Fruit fly (Drosophila melanogaster) whole organism, embryonic: ENCODE measurements around the gene CG10492.

Experiments used
- Antp ChIP-seq: fragments of 200-800 bp; sonication (Bioruptor generic); optimal IDR thresholded peaks from 3 replicates; lab custom pipeline; 2016; ENCODE audit warnings: missing biosample characterization, missing genetic modification characterization
- Atf3 ChIP-seq: fragments of 200-800 bp; sonication (Bioruptor generic); optimal IDR thresholded peaks from 3 replicates; lab custom pipeline; 2016; ENCODE audit warnings: missing biosample characterization, missing genetic modification characterization
- Bdp1 ChIP-seq: fragments of 200-800 bp; sonication (Bioruptor generic); optimal IDR thresholded peaks from 3 replicates; lab custom pipeline; 2016; ENCODE audit warnings: missing biosample characterization, missing genetic modification characterization
- C15 ChIP-seq: fragments of 200-800 bp; sonication (Bioruptor generic); IDR thresholded peaks from 3 replicates; pipeline ENCODE4 v1.3.6; 2022; ENCODE audit warnings: missing biosample characterization, missing genetic modification characterization
- CG1024 ChIP-seq: fragments of 200-800 bp; sonication (Bioruptor generic); IDR thresholded peaks from 2 replicates; pipeline ENCODE4 v1.3.6; 2022; ENCODE audit warnings: missing biosample characterization, missing genetic modification characterization
- CG12104 ChIP-seq: fragments of 200-800 bp; sonication (Bioruptor generic); optimal IDR thresholded peaks from 3 replicates; lab custom pipeline; 2016; ENCODE audit warnings: missing biosample characterization, missing genetic modification characterization
- CG1233 ChIP-seq: fragments of 200-800 bp; sonication (Bioruptor generic); optimal IDR thresholded peaks from 4 replicates; lab custom pipeline; 2018; ENCODE audit warnings: missing biosample characterization, mild to moderate bottlenecking, missing genetic modification characterization
- CG15073 ChIP-seq: fragments of 200-800 bp; sonication (Bioruptor generic); optimal IDR thresholded peaks from 2 replicates; lab custom pipeline; 2016; ENCODE audit warnings: missing biosample characterization, missing genetic modification characterization
- CG1647 ChIP-seq: fragments of 200-800 bp; sonication (Bioruptor generic); optimal IDR thresholded peaks from 3 replicates; lab custom pipeline; 2016; ENCODE audit warnings: missing biosample characterization, missing genetic modification characterization
- CG31224 ChIP-seq: fragments of 200-800 bp; sonication (Bioruptor generic); IDR thresholded peaks from 2 replicates; pipeline ENCODE4 v1.3.6; 2022; ENCODE audit warnings: missing biosample characterization, missing genetic modification characterization
- CG33213 ChIP-seq: fragments of 200-800 bp; sonication (Bioruptor generic); optimal IDR thresholded peaks from 3 replicates; lab custom pipeline; 2016; ENCODE audit warnings: missing biosample characterization, missing genetic modification characterization
- CG3407 ChIP-seq: fragments of 200-800 bp; sonication (Bioruptor generic); optimal IDR thresholded peaks from 2 replicates; lab custom pipeline; 2018; ENCODE audit warnings: missing biosample characterization, mild to moderate bottlenecking, missing genetic modification characterization
- CG3726 ChIP-seq: fragments of 200-800 bp; sonication (Bioruptor generic); IDR thresholded peaks from 3 replicates; pipeline ENCODE4, ENCODE4 v1.3.6; 2022; ENCODE audit warnings: missing biosample characterization, missing genetic modification characterization
- CG4360 ChIP-seq: fragments of 200-800 bp; sonication (Bioruptor generic); IDR thresholded peaks from 2 replicates; pipeline ENCODE4 v1.3.6; 2022; ENCODE audit warnings: missing biosample characterization, missing genetic modification characterization
- CG4820 ChIP-seq: fragments of 200-800 bp; sonication (Bioruptor generic); optimal IDR thresholded peaks from 3 replicates; lab custom pipeline; 2016; ENCODE audit warnings: missing biosample characterization, missing genetic modification characterization
- CG5953 ChIP-seq: fragments of 200-800 bp; sonication (Bioruptor generic); IDR thresholded peaks from 2 replicates; pipeline ENCODE4 v1.3.6; 2022; ENCODE audit warnings: missing biosample characterization, missing genetic modification characterization
- CG8359 ChIP-seq: fragments of 200-800 bp; sonication (Bioruptor generic); optimal IDR thresholded peaks from 2 replicates; lab custom pipeline; 2017; ENCODE audit warnings: missing biosample characterization, mild to moderate bottlenecking, missing genetic modification characterization, borderline replicate concordance
- CG8765 ChIP-seq: fragments of 200-800 bp; sonication (Bioruptor generic); IDR thresholded peaks from 2 replicates; pipeline ENCODE4 v1.3.6; 2022; ENCODE audit warnings: missing biosample characterization, missing genetic modification characterization
- CG9437 ChIP-seq: fragments of 200-800 bp; sonication (Bioruptor generic); optimal IDR thresholded peaks from 2 replicates; lab custom pipeline; 2018; ENCODE audit warnings: missing biosample characterization, mild to moderate bottlenecking, missing genetic modification characterization
- Dbx ChIP-seq: fragments of 200-800 bp; sonication (Bioruptor generic); IDR thresholded peaks from 3 replicates; pipeline ENCODE4 v1.3.6; 2022; ENCODE audit warnings: missing biosample characterization, missing genetic modification characterization
- Dp ChIP-seq: fragments of 200-800 bp; sonication (Bioruptor generic); optimal IDR thresholded peaks from 2 replicates; lab custom pipeline; 2018; ENCODE audit warnings: missing biosample characterization, mild to moderate bottlenecking, missing genetic modification characterization, moderate library complexity
- ERR ChIP-seq: fragments of 200-800 bp; sonication (Bioruptor generic); optimal IDR thresholded peaks from 2 replicates; lab custom pipeline; 2016; ENCODE audit warnings: missing biosample characterization, missing genetic modification characterization
- Eip74EF ChIP-seq, 2 experiments: fragments of 200-800 bp in 1 of 2; fragments of >200 bp in 1 of 2; sonication (Bioruptor generic) in 1 of 2; optimal IDR thresholded peaks; 2 replicates each; lab custom pipeline; 2017 to 2019; ENCODE audit warnings: missing biosample characterization in 2 of 2, missing genetic modification characterization in 2 of 2, mild to moderate bottlenecking in 1 of 2, moderate library complexity in 1 of 2
- Ets65A ChIP-seq: fragments of 200-800 bp; sonication (Bioruptor generic); peaks from one replicate; lab custom pipeline; 2016; ENCODE audit warnings: missing biosample characterization, missing genetic modification characterization
- Fer3 ChIP-seq: fragments of 200-800 bp; sonication (Bioruptor generic); optimal IDR thresholded peaks from 2 replicates; lab custom pipeline; 2018; ENCODE audit warnings: missing biosample characterization, mild to moderate bottlenecking, missing genetic modification characterization, moderate library complexity
- GATAe ChIP-seq: fragments of 200-800 bp; sonication (Bioruptor generic); conservative IDR thresholded peaks from 2 replicates; pipeline ENCODE4 v1.3.6; 2022; ENCODE audit warnings: missing biosample characterization, missing genetic modification characterization
- HLH54F ChIP-seq: fragments of 200-800 bp; sonication (Bioruptor generic); optimal IDR thresholded peaks from 3 replicates; lab custom pipeline; 2016; ENCODE audit warnings: missing biosample characterization, missing genetic modification characterization
- Med ChIP-seq: fragments of 200-800 bp; sonication (Bioruptor generic); peaks from one replicate; lab custom pipeline; 2016; ENCODE audit warnings: missing biosample characterization, missing genetic modification characterization, mild to moderate bottlenecking, inconsistent platforms, moderate library complexity
- Nf-YC ChIP-seq: fragments of 200-800 bp; optimal IDR thresholded peaks from 3 replicates; lab custom pipeline; 2019; ENCODE audit warnings: missing biosample characterization, mild to moderate bottlenecking, missing genetic modification characterization, moderate library complexity
- Oli ChIP-seq: fragments of 200-800 bp; sonication (Bioruptor generic); optimal IDR thresholded peaks from 2 replicates; lab custom pipeline; 2018; ENCODE audit warnings: missing biosample characterization, mild to moderate bottlenecking, missing genetic modification characterization, moderate library complexity
- Rfx ChIP-seq: fragments of 200-800 bp; sonication (Bioruptor generic); IDR thresholded peaks from 2 replicates; pipeline ENCODE4 v1.3.6; 2022; ENCODE audit warnings: missing biosample characterization, missing genetic modification characterization
- ap ChIP-seq: fragments of 200-800 bp; sonication (Bioruptor generic); IDR thresholded peaks from 2 replicates; pipeline ENCODE4 v1.3.6; 2022; ENCODE audit warnings: missing biosample characterization, missing genetic modification characterization
- chinmo ChIP-seq: fragments of 200-800 bp; sonication (Bioruptor generic); IDR thresholded peaks from 4 replicates; pipeline ENCODE4 v1.3.6; 2022; ENCODE audit warnings: missing biosample characterization, missing genetic modification characterization; ENCODE audit not compliant: partially characterized antibody
- disco-r ChIP-seq: fragments of 200-800 bp; sonication (Bioruptor generic); optimal IDR thresholded peaks from 2 replicates; lab custom pipeline; 2016; ENCODE audit warnings: missing biosample characterization, missing genetic modification characterization
- dysf ChIP-seq: fragments of 200-800 bp; sonication (Bioruptor generic); IDR thresholded peaks from 3 replicates; pipeline ENCODE4 v1.3.6; 2022; ENCODE audit warnings: missing biosample characterization, missing genetic modification characterization
- esg ChIP-seq: fragments of 200-800 bp; sonication (Bioruptor generic); conservative IDR thresholded peaks from 2 replicates; pipeline ENCODE4 v1.3.6; 2022; ENCODE audit warnings: missing biosample characterization, missing genetic modification characterization
- gro ChIP-seq: fragments of 200-800 bp; sonication (Bioruptor generic); optimal IDR thresholded peaks from 2 replicates; lab custom pipeline; 2016; ENCODE audit warnings: missing biosample characterization, missing genetic modification characterization
- gsb ChIP-seq: fragments of 200-800 bp; sonication (Bioruptor generic); IDR thresholded peaks from 2 replicates; pipeline ENCODE4 v1.3.6; 2022; ENCODE audit warnings: missing biosample characterization, missing genetic modification characterization
- gsb-n ChIP-seq: fragments of 200-800 bp; sonication (Bioruptor generic); optimal IDR thresholded peaks from 3 replicates; lab custom pipeline; 2018; ENCODE audit warnings: missing biosample characterization, mild to moderate bottlenecking, missing genetic modification characterization
- hkb ChIP-seq, 2 experiments: fragments of 200-800 bp in 1 of 2; fragments of >200 bp in 1 of 2; sonication (Bioruptor generic) in 1 of 2; IDR thresholded peaks in 1 of 2; optimal IDR thresholded peaks in 1 of 2; 2 replicates each; pipeline versions ENCODE4 v1.3.6 to Lab custom; 2017 to 2022; ENCODE audit warnings: missing biosample characterization in 1 of 2, missing genetic modification characterization in 1 of 2
- luna ChIP-seq: fragments of 200-800 bp; sonication (Bioruptor generic); optimal IDR thresholded peaks from 2 replicates; lab custom pipeline; 2016; ENCODE audit warnings: missing biosample characterization, missing genetic modification characterization
- nerfin-2 ChIP-seq: fragments of 200-800 bp; sonication (Bioruptor generic); IDR thresholded peaks from 2 replicates; pipeline ENCODE4 v1.3.6; 2022; ENCODE audit warnings: missing biosample characterization, missing genetic modification characterization; ENCODE audit not compliant: partially characterized antibody
- pb ChIP-seq: fragments of 200-800 bp; sonication (Bioruptor generic); optimal IDR thresholded peaks from 3 replicates; lab custom pipeline; 2016; ENCODE audit warnings: missing biosample characterization, missing genetic modification characterization
- salm ChIP-seq: fragments of 200-800 bp; sonication (Bioruptor generic); optimal IDR thresholded peaks from 2 replicates; lab custom pipeline; 2018; ENCODE audit warnings: missing biosample characterization, mild to moderate bottlenecking, missing genetic modification characterization
- so ChIP-seq: fragments of 200-800 bp; sonication (Bioruptor generic); IDR thresholded peaks from 3 replicates; pipeline ENCODE4 v1.3.6; 2022; ENCODE audit warnings: missing biosample characterization, missing genetic modification characterization
- stwl ChIP-seq: fragments of 200-800 bp; sonication (Bioruptor generic); optimal IDR thresholded peaks from 3 replicates; lab custom pipeline; 2018; ENCODE audit warnings: missing biosample characterization, mild to moderate bottlenecking, missing genetic modification characterization, moderate library complexity
- vnd ChIP-seq: fragments of 200-800 bp; sonication (Bioruptor generic); IDR thresholded peaks from 3 replicates; pipeline ENCODE4 v1.3.6; 2022; ENCODE audit warnings: missing biosample characterization, missing genetic modification characterization; ENCODE audit not compliant: partially characterized antibody
- vvl ChIP-seq: fragments of 200-800 bp; sonication (Bioruptor generic); IDR thresholded peaks from 2 replicates; pipeline ENCODE4 v1.3.6; 2022; ENCODE audit warnings: missing biosample characterization, missing genetic modification characterization
- wek ChIP-seq: fragments of 200-800 bp; sonication (Bioruptor generic); optimal IDR thresholded peaks from 3 replicates; lab custom pipeline; 2018; ENCODE audit warnings: missing biosample characterization, mild to moderate bottlenecking, missing genetic modification characterization, moderate library complexity

Gene CG10492

DNA sequence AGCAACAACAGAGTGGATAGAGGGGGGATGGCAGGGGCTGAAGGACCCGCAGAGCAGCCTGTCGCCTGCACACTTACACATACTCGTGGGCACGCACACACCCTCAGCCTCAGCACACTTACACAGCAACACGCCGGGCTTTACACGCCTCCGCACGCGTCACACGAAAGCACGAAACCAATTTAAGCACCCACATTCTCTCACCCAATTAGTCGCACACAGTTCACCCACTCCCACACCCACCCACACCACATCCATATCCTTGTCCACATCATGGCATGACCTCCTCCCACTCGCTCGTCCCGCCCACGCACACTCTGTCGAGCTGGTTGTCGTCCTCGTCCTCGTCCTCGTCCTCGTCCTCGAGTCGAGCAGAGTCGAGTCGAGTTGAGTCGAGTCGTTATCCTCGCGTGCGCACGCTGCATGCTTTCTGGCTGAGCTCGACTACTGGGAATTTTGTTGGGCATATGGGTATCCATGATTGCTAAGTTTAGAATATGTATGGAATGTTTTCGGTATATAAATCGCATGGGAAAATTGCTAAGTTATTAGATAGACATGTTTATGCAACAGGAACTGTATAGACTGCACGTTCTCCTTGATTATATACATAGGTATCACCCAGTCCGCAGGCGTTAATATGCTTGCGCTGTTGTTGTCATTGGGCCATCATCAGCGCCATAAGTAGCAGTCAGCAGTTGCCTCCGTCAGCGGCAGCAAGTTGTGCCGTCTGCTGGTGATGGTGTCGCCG lies 41.8 kb upstream of the CG10492 start (continued):
- TF ChIP-seq Eip74EF (GFP tag; optimal IDR thresholded peaks at IDR 0.05; lab: Kevin White, UChicago) (peak in 1 of 2 experiments; percentile 53), CG33213 (GFP tag; lab: Kevin White, UChicago) (peak; percentile 48), vnd (GFP tag; lab: Robert Waterston, UW) (no peak), Dp (no peak), Ets65A (peak; percentile 94), hkb (optimal IDR thresholded peaks at IDR 0.05; lab: Kevin White, UChicago) (no peak), hkb (GFP tag; IDR thresholded peaks at IDR 0.05; lab: Robert Waterston, UW) (peak; percentile 81), ERR (peak; percentile 67), disco-r (GFP tag; lab: Kevin White, UChicago) (peak; percentile 3), dysf (GFP tag; lab: Robert Waterston, UW) (peak; percentile 91), so (peak; percentile 71; the same call in 2 of the 3 replicates), ap (peak; percentile 72), CG3407 (peak; percentile 43), Atf3 (GFP tag; lab: Kevin White, UChicago) (peak; percentile 61), pb (peak; percentile 77), Rfx (GFP tag; lab: Robert Waterston, UW) (peak; percentile 89), gro (GFP tag; lab: Kevin White, UChicago) (peak; percentile 81), Bdp1 (GFP tag; lab: Kevin White, UChicago) (peak; percentile 78), CG31224 (GFP tag; lab: Robert Waterston, UW) (peak; percentile 70), GATAe (GFP tag; lab: Robert Waterston, UW) (0 out of 2 replicates have a peak, but pooled peaks have one; percentile 15), CG1647 (peak; percentile 66), nerfin-2 (no peak), Antp (GFP tag; lab: Kevin White, UChicago) (peak; percentile 86), chinmo (GFP tag; lab: Robert Waterston, UW) (no peak), CG9437 (GFP tag; lab: Kevin White, UChicago) (peak; percentile 65), CG5953 (GFP tag; lab: Robert Waterston, UW) (peak; percentile 82), CG12104 (peak; percentile 18), CG1024 (peak; percentile 73), luna (GFP tag; lab: Kevin White, UChicago) (peak; percentile 55), HLH54F (GFP tag; lab: Kevin White, UChicago) (peak; percentile 79), Dbx (GFP tag; lab: Robert Waterston, UW) (peak; percentile 84), CG15073 (GFP tag; lab: Kevin White, UChicago) (no peak), stwl (tag; lab: Kevin White, UChicago) (no peak), CG4360 (GFP tag; lab: Robert Waterston, UW) (peak; percentile 36; the same call in 1 of the 2 replicates), CG8765 (GFP tag; lab: Robert Waterston, UW) (peak; percentile 27; the same call in 1 of the 2 replicates), salm (tag; lab: Kevin White, UChicago) (peak; percentile 51), CG4820 (GFP tag; lab: Kevin White, UChicago) (peak; percentile 68), vvl (GFP tag; lab: Robert Waterston, UW) (peak; percentile 89), Fer3 (peak; percentile 82), CG1233 (GFP tag; lab: Kevin White, UChicago) (peak; percentile 69), CG8359 (GFP tag; lab: Kevin White, UChicago) (no peak), CG3726 (peak; percentile 69; the same call in 2 of the 3 replicates), gsb (peak; percentile 67), gsb-n (peak; percentile 58), wek (peak; percentile 23), C15 (GFP tag; lab: Robert Waterston, UW) (no peak), Med (GFP tag; lab: Kevin White, UChicago) (peak; percentile 98), Oli (tag; lab: Kevin White, UChicago) (peak; percentile 84), Nf-YC (peak; percentile 43), esg (GFP tag; lab: Robert Waterston, UW) (peak; percentile 86)
